Fruit fly (Drosophila melanogaster) whole organism, embryonic: ENCODE results near the gene inc.

Experiments
- Atf-2 ChIP-seq: fragments of 200-800 bp; sonication (Bioruptor generic); optimal IDR thresholded peaks from 2 replicates; lab custom pipeline; 2016; ENCODE audit warnings: missing biosample characterization, missing genetic modification characterization
- Awh ChIP-seq: fragments of 200-800 bp; sonication (Bioruptor generic); IDR thresholded peaks from 2 replicates; pipeline ENCODE4, ENCODE4 v1.3.6; 2022; ENCODE audit warnings: missing biosample characterization, missing genetic modification characterization
- BEAF-32 ChIP-seq: fragments of 200-800 bp; sonication (Bioruptor generic); optimal IDR thresholded peaks from 3 replicates; lab custom pipeline; 2017; ENCODE audit warnings: missing biosample characterization, missing genetic modification characterization, mild to moderate bottlenecking, moderate library complexity, missing genetic modification reagents
- CG10462 ChIP-seq: fragments of 200-800 bp; sonication (Bioruptor generic); optimal IDR thresholded peaks from 2 replicates; lab custom pipeline; 2016; ENCODE audit warnings: missing biosample characterization, missing genetic modification characterization
- CG11504 ChIP-seq: fragments of 200-800 bp; sonication (Bioruptor generic); optimal IDR thresholded peaks from 3 replicates; lab custom pipeline; 2019; ENCODE audit warnings: missing biosample characterization, mild to moderate bottlenecking, missing genetic modification characterization, moderate library complexity
- CG11560 ChIP-seq: fragments of 200-800 bp; sonication (Bioruptor generic); IDR thresholded peaks from 3 replicates; pipeline ENCODE4 v1.3.6; 2022; ENCODE audit warnings: missing biosample characterization, missing genetic modification characterization
- CG12104 ChIP-seq: fragments of 200-800 bp; sonication (Bioruptor generic); optimal IDR thresholded peaks from 3 replicates; lab custom pipeline; 2016; ENCODE audit warnings: missing biosample characterization, missing genetic modification characterization
- CG12744 ChIP-seq: fragments of 200-800 bp; sonication (Bioruptor generic); optimal IDR thresholded peaks from 2 replicates; lab custom pipeline; 2016; ENCODE audit warnings: missing biosample characterization, missing genetic modification characterization
- CG12942 ChIP-seq: fragments of 200-800 bp; sonication (Bioruptor generic); optimal IDR thresholded peaks from 3 replicates; lab custom pipeline; 2016; ENCODE audit warnings: missing biosample characterization, missing genetic modification characterization
- CG13123 ChIP-seq: fragments of 200-800 bp; sonication (Bioruptor generic); optimal IDR thresholded peaks from 2 replicates; lab custom pipeline; 2016; ENCODE audit warnings: missing biosample characterization, missing genetic modification characterization
- CG13287 ChIP-seq: fragments of 200-800 bp; sonication (Bioruptor generic); IDR thresholded peaks from 2 replicates; pipeline ENCODE4 v1.3.6; 2022; ENCODE audit warnings: missing biosample characterization, missing genetic modification characterization; ENCODE audit not compliant: partially characterized antibody
- CG13624 ChIP-seq: fragments of 200-800 bp; sonication (Bioruptor generic); optimal IDR thresholded peaks from 2 replicates; lab custom pipeline; 2016; ENCODE audit warnings: missing biosample characterization, missing genetic modification characterization
- CG16815 ChIP-seq: fragments of 200-800 bp; sonication (Bioruptor generic); optimal IDR thresholded peaks from 3 replicates; lab custom pipeline; 2017; ENCODE audit warnings: missing biosample characterization, mild to moderate bottlenecking, missing genetic modification characterization
- CG17912 ChIP-seq: fragments of 200-800 bp; sonication (Bioruptor generic); optimal IDR thresholded peaks from 2 replicates; lab custom pipeline; 2018; ENCODE audit warnings: missing biosample characterization, mild to moderate bottlenecking, missing genetic modification characterization
- CG4404 ChIP-seq: fragments of 200-800 bp; sonication (Bioruptor generic); IDR thresholded peaks from 2 replicates; pipeline ENCODE4 v1.3.6; 2022; ENCODE audit warnings: missing biosample characterization, missing genetic modification characterization
- CG4424 ChIP-seq: fragments of 200-800 bp; sonication (Bioruptor generic); optimal IDR thresholded peaks from 3 replicates; lab custom pipeline; 2016; ENCODE audit warnings: missing biosample characterization, missing genetic modification characterization
- CG4707 ChIP-seq: fragments of 200-800 bp; sonication (Bioruptor generic); optimal IDR thresholded peaks from 2 replicates; lab custom pipeline; 2018; ENCODE audit warnings: missing biosample characterization, mild to moderate bottlenecking, missing genetic modification characterization, moderate library complexity
- CG5245 ChIP-seq: fragments of 200-800 bp; sonication (Bioruptor generic); optimal IDR thresholded peaks from 3 replicates; lab custom pipeline; 2016; ENCODE audit warnings: missing biosample characterization, missing genetic modification characterization
- CG9932 ChIP-seq: fragments of 200-800 bp; sonication (Bioruptor generic); IDR thresholded peaks from 2 replicates; pipeline ENCODE4 v1.3.6; 2022; ENCODE audit warnings: missing biosample characterization, missing genetic modification characterization
- Drgx ChIP-seq: fragments of 200-800 bp; sonication (Bioruptor generic); IDR thresholded peaks from 2 replicates; pipeline ENCODE4 v1.3.6; 2022; ENCODE audit warnings: missing biosample characterization, missing genetic modification characterization
- HHEX ChIP-seq: fragments of 200-800 bp; sonication (Bioruptor generic); optimal IDR thresholded peaks from 3 replicates; lab custom pipeline; 2017; ENCODE audit warnings: missing biosample characterization, mild to moderate bottlenecking, missing genetic modification characterization, missing genetic modification reagents
- Hmr ChIP-seq: fragments of 200-800 bp; sonication (Bioruptor generic); optimal IDR thresholded peaks from 3 replicates; lab custom pipeline; 2017; ENCODE audit warnings: mild to moderate bottlenecking, missing biosample characterization, missing genetic modification reagents, missing genetic modification characterization
- Hr51 ChIP-seq, 2 experiments: fragments of 200-800 bp; sonication (Bioruptor generic); optimal IDR thresholded peaks; 2 replicates in 1 of 2; 3 replicates in 1 of 2; lab custom pipeline; 2016 to 2018; ENCODE audit warnings: missing biosample characterization in 2 of 2, missing genetic modification characterization in 2 of 2, mild to moderate bottlenecking in 1 of 2, moderate library complexity in 1 of 2
- Kr ChIP-seq: fragments of 200-800 bp; sonication (Bioruptor generic); optimal IDR thresholded peaks from 2 replicates; lab custom pipeline; 2017; ENCODE audit warnings: missing biosample characterization, mild to moderate bottlenecking, missing genetic modification characterization
- Lim3 ChIP-seq: fragments of 200-800 bp; sonication (Bioruptor generic); IDR thresholded peaks from 2 replicates; pipeline ENCODE4 v1.3.6; 2022; ENCODE audit warnings: missing biosample characterization, missing genetic modification characterization
- NC2α ChIP-seq: fragments of 200-800 bp; sonication (Bioruptor generic); optimal IDR thresholded peaks from 2 replicates; lab custom pipeline; 2016; ENCODE audit warnings: missing biosample characterization, missing genetic modification characterization
- Pdp1 ChIP-seq, 2 experiments: fragments of 200-800 bp; sonication (Bioruptor generic); optimal IDR thresholded peaks; 3 replicates each; lab custom pipeline; 2016; ENCODE audit warnings: missing biosample characterization in 2 of 2, missing genetic modification characterization in 2 of 2, mild to moderate bottlenecking in 1 of 2, moderate library complexity in 1 of 2
- Poxn ChIP-seq: fragments of 200-800 bp; sonication (Bioruptor generic); IDR thresholded peaks from 2 replicates; pipeline ENCODE4 v1.3.6; 2022; ENCODE audit warnings: missing biosample characterization, missing genetic modification characterization
- ara ChIP-seq: fragments of 200-800 bp; sonication (Bioruptor generic); IDR thresholded peaks from 2 replicates; pipeline ENCODE4 v1.3.6; 2022; ENCODE audit warnings: missing biosample characterization, missing genetic modification characterization
- ase ChIP-seq: fragments of 200-800 bp; sonication (Bioruptor generic); IDR thresholded peaks from 3 replicates; pipeline ENCODE4 v1.3.6; 2022; ENCODE audit warnings: missing biosample characterization, missing genetic modification characterization
- bowl ChIP-seq: fragments of 200-800 bp; sonication (Bioruptor generic); IDR thresholded peaks from 2 replicates; pipeline ENCODE4 v1.3.6; 2022; ENCODE audit warnings: missing biosample characterization, missing genetic modification characterization
- cato ChIP-seq: fragments of 200-800 bp; sonication (Bioruptor generic); optimal IDR thresholded peaks from 2 replicates; lab custom pipeline; 2016; ENCODE audit warnings: missing biosample characterization, missing genetic modification characterization, borderline replicate concordance
- cg ChIP-seq: fragments of 200-800 bp; sonication (Bioruptor generic); optimal IDR thresholded peaks from 3 replicates; lab custom pipeline; 2019; ENCODE audit warnings: missing biosample characterization, mild to moderate bottlenecking, missing genetic modification characterization, moderate library complexity
- chinmo ChIP-seq: fragments of 200-800 bp; sonication (Bioruptor generic); IDR thresholded peaks from 4 replicates; pipeline ENCODE4 v1.3.6; 2022; ENCODE audit warnings: missing biosample characterization, missing genetic modification characterization; ENCODE audit not compliant: partially characterized antibody
- corto ChIP-seq: fragments of 200-800 bp; sonication (Bioruptor generic); optimal IDR thresholded peaks from 2 replicates; lab custom pipeline; 2016; ENCODE audit warnings: missing biosample characterization, mild to moderate bottlenecking, missing genetic modification characterization, moderate library complexity
- croc ChIP-seq: fragments of 200-800 bp; sonication (Bioruptor generic); conservative IDR thresholded peaks from 3 replicates; pipeline ENCODE4 v1.3.6; 2022; ENCODE audit warnings: missing biosample characterization, missing genetic modification characterization
- dan ChIP-seq: fragments of 200-800 bp; sonication (Bioruptor generic); IDR thresholded peaks from 2 replicates; pipeline ENCODE4 v1.3.6; 2022; ENCODE audit warnings: missing biosample characterization, missing genetic modification characterization
- disco-r ChIP-seq: fragments of 200-800 bp; sonication (Bioruptor generic); optimal IDR thresholded peaks from 2 replicates; lab custom pipeline; 2016; ENCODE audit warnings: missing biosample characterization, missing genetic modification characterization
- fd96Cb ChIP-seq: fragments of 200-800 bp; sonication (Bioruptor generic); optimal IDR thresholded peaks from 2 replicates; lab custom pipeline; 2018; ENCODE audit warnings: missing biosample characterization, mild to moderate bottlenecking, missing genetic modification characterization, moderate library complexity
- grau ChIP-seq: fragments of 200-800 bp; optimal IDR thresholded peaks from 3 replicates; lab custom pipeline; 2019; ENCODE audit warnings: missing biosample characterization, mild to moderate bottlenecking, missing genetic modification characterization, moderate library complexity
- inv ChIP-seq: fragments of 200-800 bp; sonication (Bioruptor generic); IDR thresholded peaks from 2 replicates; pipeline ENCODE4 v1.3.6; 2022; ENCODE audit warnings: missing biosample characterization, missing genetic modification characterization; ENCODE audit not compliant: partially characterized antibody
- oc ChIP-seq: fragments of 200-800 bp; sonication (Bioruptor generic); optimal IDR thresholded peaks from 2 replicates; lab custom pipeline; 2018; ENCODE audit warnings: missing biosample characterization, mild to moderate bottlenecking, missing genetic modification characterization, moderate library complexity
- org-1 ChIP-seq: fragments of 200-800 bp; sonication (Bioruptor generic); optimal IDR thresholded peaks from 2 replicates; lab custom pipeline; 2017; ENCODE audit warnings: missing biosample characterization, missing genetic modification characterization
- phol ChIP-seq: fragments of 200-800 bp; sonication (Bioruptor generic); optimal IDR thresholded peaks from 3 replicates; lab custom pipeline; 2018; ENCODE audit warnings: missing biosample characterization, mild to moderate bottlenecking, missing genetic modification characterization, moderate library complexity
- ranshi ChIP-seq: fragments of 200-800 bp; sonication (Bioruptor generic); IDR thresholded peaks from 2 replicates; pipeline ENCODE4 v1.3.6; 2022; ENCODE audit warnings: missing biosample characterization, missing genetic modification characterization
- seq ChIP-seq: fragments of 200-800 bp; sonication (Bioruptor generic); IDR thresholded peaks from 2 replicates; pipeline ENCODE4 v1.3.6; 2022; ENCODE audit warnings: missing biosample characterization, missing genetic modification characterization
- sim ChIP-seq: fragments of 200-800 bp; sonication (Bioruptor generic); IDR thresholded peaks from 2 replicates; pipeline ENCODE4 v1.3.6; 2022; ENCODE audit warnings: missing biosample characterization, missing genetic modification characterization
- sima ChIP-seq: fragments of 200-800 bp; sonication (Bioruptor generic); optimal IDR thresholded peaks from 2 replicates; lab custom pipeline; 2016; ENCODE audit warnings: missing biosample characterization, missing genetic modification characterization
- unpg ChIP-seq: fragments of 200-800 bp; sonication (Bioruptor generic); optimal IDR thresholded peaks from 3 replicates; lab custom pipeline; 2018; ENCODE audit warnings: missing biosample characterization, mild to moderate bottlenecking, missing genetic modification characterization, moderate library complexity
- wor ChIP-seq: fragments of 200-800 bp; sonication (Bioruptor generic); IDR thresholded peaks from 2 replicates; pipeline ENCODE4 v1.3.6; 2022; ENCODE audit warnings: missing biosample characterization, missing genetic modification characterization

Gene inc

DNA sequence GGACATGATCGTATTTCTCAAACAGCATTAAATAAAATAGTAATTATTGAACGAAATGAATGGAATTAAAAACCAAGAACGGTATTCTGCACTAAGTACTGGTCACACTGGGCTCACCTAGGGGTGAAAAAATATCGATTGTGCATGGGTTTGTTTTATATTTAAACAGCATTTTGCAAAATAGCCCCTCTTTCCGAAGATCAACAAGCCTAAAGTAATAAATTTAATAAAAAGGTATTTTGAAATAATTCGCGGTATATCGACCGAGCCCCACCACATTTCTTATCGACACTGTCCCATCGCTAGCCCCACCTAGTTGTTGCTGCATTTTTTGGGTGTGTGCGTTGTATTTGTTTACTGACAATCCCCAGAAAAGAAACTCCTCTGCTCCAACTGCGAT is 12.7 kb upstream of the inc start, which contains the start of gene pck (continued):
- TF ChIP-seq CG16815 (GFP tag; lab: Kevin White, UChicago) = peak; percentile 19
- TF ChIP-seq HHEX = peak; percentile 6
- peak; percentile 32 for TF ChIP-seq cato (GFP tag; lab: Kevin White, UChicago)
- peak; percentile 53 for TF ChIP-seq phol (tag; lab: Kevin White, UChicago)
- TF ChIP-seq sim = no peak
- peak; percentile 1 for TF ChIP-seq CG17912 (GFP tag; lab: Kevin White, UChicago)
- no peak for TF ChIP-seq Poxn
- no peak for TF ChIP-seq croc (GFP tag; lab: Robert Waterston, UW)
- no peak for TF ChIP-seq Lim3
- TF ChIP-seq BEAF-32 (GFP tag; lab: Kevin White, UChicago) = peak; percentile 66
- peak; percentile 67 for TF ChIP-seq CG12744 (GFP tag; lab: Kevin White, UChicago)
- TF ChIP-seq CG13123 (GFP tag; lab: Kevin White, UChicago) = peak; percentile 52
- TF ChIP-seq cg (GFP tag; lab: Kevin White, UChicago) = peak; percentile 42
- TF ChIP-seq CG12104 (GFP tag; lab: Kevin White, UChicago) = no peak
- peak; percentile 60; the same call in 2 of the 3 replicates for TF ChIP-seq ase
- no peak for TF ChIP-seq org-1
- TF ChIP-seq CG11560 = no peak
- peak; percentile 81 for TF ChIP-seq CG10462 (GFP tag; lab: Kevin White, UChicago)
- TF ChIP-seq Pdp1 (GFP tag; optimal IDR thresholded peaks at IDR 0.05; lab: Kevin White, UChicago) = peak; percentile 32 to 76
- no peak for TF ChIP-seq oc (tag; lab: Kevin White, UChicago)
- no peak for TF ChIP-seq wor
- TF ChIP-seq Drgx (GFP tag; lab: Robert Waterston, UW) = peak; percentile 27; the same call in 1 of the 2 replicates
- TF ChIP-seq Hmr = peak; percentile 51
- TF ChIP-seq chinmo = 0 out of 4 replicates have a peak, but pooled peaks have one; percentile 48
- no peak for TF ChIP-seq CG11504 (tag; lab: Kevin White, UChicago)
- TF ChIP-seq Kr (GFP tag; lab: Kevin White, UChicago) = no peak
- peak; percentile 62 for TF ChIP-seq CG9932
- TF ChIP-seq CG4707 (GFP tag; lab: Kevin White, UChicago) = no peak
- 0 out of 2 replicates have a peak, but pooled peaks have one; percentile 33 for TF ChIP-seq Awh
- TF ChIP-seq CG13624 (GFP tag; lab: Kevin White, UChicago) = peak; percentile 4
- TF ChIP-seq grau (tag; lab: Kevin White, UChicago) = peak; percentile 54
- TF ChIP-seq CG4424 = peak; percentile 75
- TF ChIP-seq ranshi = peak; percentile 58
- TF ChIP-seq ara (GFP tag; lab: Robert Waterston, UW) = peak; percentile 65
- peak; percentile 53 for TF ChIP-seq CG5245 (GFP tag; lab: Kevin White, UChicago)
- peak; percentile 42; the same call in 1 of the 2 replicates for TF ChIP-seq CG4404
- no peak for TF ChIP-seq sima
- 0 out of 2 replicates have a peak, but pooled peaks have one; percentile 25 for TF ChIP-seq inv
- TF ChIP-seq CG13287 = peak; percentile 65
- peak; percentile 49 for TF ChIP-seq disco-r
- TF ChIP-seq seq (GFP tag; lab: Robert Waterston, UW) = peak; percentile 67; the same call in 1 of the 2 replicates
- no peak for TF ChIP-seq dan
- peak; percentile 20 for TF ChIP-seq fd96Cb (tag; lab: Kevin White, UChicago)
- TF ChIP-seq corto (GFP tag; lab: Kevin White, UChicago) = no peak
- TF ChIP-seq NC2α (GFP tag; lab: Kevin White, UChicago) = no peak
- TF ChIP-seq CG12942 = peak; percentile 66
- TF ChIP-seq bowl (GFP tag; lab: Robert Waterston, UW) = no peak
- TF ChIP-seq Hr51 (GFP tag; optimal IDR thresholded peaks at IDR 0.05; lab: Kevin White, UChicago) = peak; percentile 56 to 67
- TF ChIP-seq Atf-2 (GFP tag; lab: Kevin White, UChicago) = peak; percentile 4
- peak; percentile 70 for TF ChIP-seq unpg (GFP tag; lab: Kevin White, UChicago)
